Worm (Caenorhabditis elegans) whole organism, L4 larva: ENCODE results near the gene C34F11.5.

Experiments used
- D1046.2 ChIP-seq: fragments of 200-800 bp; sonication (Bioruptor generic); IDR thresholded peaks from 2 replicates; pipeline ENCODE4 v1.3.6; 2022; ENCODE audit warnings: missing genetic modification characterization, missing compliant biosample characterization
- F10B5.3 ChIP-seq: sonication (generic microtip); optimal IDR thresholded peaks from 2 replicates; lab custom pipeline; 2016; ENCODE audit warnings: mild to moderate bottlenecking, missing genetic modification characterization, missing compliant biosample characterization
- R02D3.7 ChIP-seq: fragments of 150-350 bp; sonication (generic microtip); optimal IDR thresholded peaks from 3 replicates; lab custom pipeline; 2014; ENCODE audit warnings: missing biosample characterization, missing genetic modification characterization
- Y75B8A.6 ChIP-seq: fragments of 200-800 bp; sonication (Bioruptor generic); IDR thresholded peaks from 2 replicates; pipeline ENCODE4 v1.3.6; 2022; ENCODE audit warnings: missing genetic modification reagents, missing genetic modification characterization, missing compliant biosample characterization
- ZK337.2 ChIP-seq: fragments of 200-800 bp; sonication (Bioruptor generic); IDR thresholded peaks from 2 replicates; pipeline ENCODE4 v1.3.6; 2022; ENCODE audit warnings: missing genetic modification reagents, missing genetic modification characterization, missing compliant biosample characterization
- ZK546.5 ChIP-seq, 2 experiments: sonication (generic microtip); optimal IDR thresholded peaks; 2 replicates each; lab custom pipeline; 2017; ENCODE audit warnings: missing biosample characterization in 2 of 2, missing genetic modification characterization in 2 of 2
- aha-1 ChIP-seq: fragments of 150-350 bp; peaks from one replicate; lab custom pipeline; 2014; ENCODE audit warnings: missing biosample characterization, missing genetic modification characterization
- ces-1 ChIP-seq: fragments of 150-350 bp; sonication (generic microtip); optimal IDR thresholded peaks from 4 replicates; lab custom pipeline; 2014; ENCODE audit warnings: missing biosample characterization, missing genetic modification reagents, missing genetic modification characterization
- daf-16 ChIP-seq, 3 experiments: sonication (generic microtip); optimal IDR thresholded peaks; 2 replicates each; lab custom pipeline; 2016 to 2017; ENCODE audit warnings: missing genetic modification characterization in 3 of 3, missing genetic modification reagents in 3 of 3, mild to moderate bottlenecking in 2 of 3, missing compliant biosample characterization in 2 of 3, missing biosample characterization in 1 of 3, moderate library complexity in 1 of 3
- daf-8 ChIP-seq: fragments of 200-800 bp; sonication (Bioruptor generic); IDR thresholded peaks from 2 replicates; pipeline ENCODE4 v1.3.6; 2022; ENCODE audit warnings: missing genetic modification characterization, missing compliant biosample characterization
- dmd-6 ChIP-seq: fragments of 200-800 bp; sonication (Bioruptor generic); IDR thresholded peaks from 2 replicates; pipeline ENCODE4 v1.3.6; 2022; ENCODE audit warnings: missing genetic modification reagents, missing genetic modification characterization, missing compliant biosample characterization
- dmd-9 ChIP-seq: fragments of 200-800 bp; sonication (Bioruptor generic); IDR thresholded peaks from 2 replicates; pipeline ENCODE4 v1.3.6; 2022; ENCODE audit warnings: missing genetic modification reagents, missing genetic modification characterization, missing compliant biosample characterization
- dve-1 ChIP-seq: sonication (generic microtip); optimal IDR thresholded peaks from 2 replicates; lab custom pipeline; 2017; ENCODE audit warnings: antibody characterized with exemption, mild to moderate bottlenecking, missing genetic modification characterization, missing compliant biosample characterization; ENCODE audit not compliant: insufficient read depth
- egl-27 ChIP-seq: sonication (generic microtip); optimal IDR thresholded peaks from 3 replicates; lab custom pipeline; 2017; ENCODE audit warnings: missing biosample characterization, missing genetic modification reagents, missing genetic modification characterization
- hif-1 ChIP-seq, 2 experiments: sonication (generic microtip); optimal IDR thresholded peaks; 2 replicates each; lab custom pipeline; 2016 to 2017; ENCODE audit warnings: missing compliant biosample characterization in 2 of 2, missing genetic modification characterization in 2 of 2, missing genetic modification reagents in 2 of 2, missing genotype in 2 of 2, mild to moderate bottlenecking in 1 of 2
- hlh-11 ChIP-seq: fragments of 200-800 bp; sonication (Bioruptor generic); optimal IDR thresholded peaks from 2 replicates; lab custom pipeline; 2018; ENCODE audit warnings: mild to moderate bottlenecking, missing genetic modification characterization, missing compliant biosample characterization
- hlh-30 ChIP-seq: sonication (generic microtip); optimal IDR thresholded peaks from 2 replicates; lab custom pipeline; 2017; ENCODE audit warnings: antibody characterized with exemption, mild to moderate bottlenecking, missing genetic modification characterization, missing compliant biosample characterization; ENCODE audit not compliant: insufficient read depth
- lsy-2 ChIP-seq, 2 experiments: fragments of 150-350 bp in 1 of 2; sonication (generic microtip) in 1 of 2; optimal IDR thresholded peaks; 2 replicates each; lab custom pipeline; 2014 to 2017; ENCODE audit warnings: missing biosample characterization in 2 of 2, missing genetic modification characterization in 2 of 2
- madf-5 ChIP-seq, 2 experiments: fragments of 200-800 bp; sonication (Bioruptor generic); IDR thresholded peaks; 2 replicates each; pipeline ENCODE4 v1.3.6; 2022; ENCODE audit warnings: missing compliant biosample characterization in 2 of 2, missing genetic modification characterization in 2 of 2
- mdl-1 ChIP-seq, 2 experiments: fragments of 150-350 bp in 1 of 2; sonication (generic microtip) in 1 of 2; optimal IDR thresholded peaks; 2 replicates each; lab custom pipeline; 2014 to 2017; ENCODE audit warnings: missing biosample characterization in 2 of 2, missing genetic modification characterization in 2 of 2
- nhr-102 ChIP-seq: sonication (generic microtip); optimal IDR thresholded peaks from 2 replicates; lab custom pipeline; 2016; ENCODE audit warnings: mild to moderate bottlenecking, missing genetic modification characterization, moderate library complexity, missing compliant biosample characterization
- nhr-237 ChIP-seq: sonication (generic microtip); optimal IDR thresholded peaks from 2 replicates; lab custom pipeline; 2017; ENCODE audit warnings: missing biosample characterization, missing genetic modification characterization
- nhr-28 ChIP-seq: fragments of 150-350 bp; optimal IDR thresholded peaks from 2 replicates; lab custom pipeline; 2014; ENCODE audit warnings: missing biosample characterization, missing genetic modification characterization
- nhr-41 ChIP-seq: fragments of 200-800 bp; sonication (Bioruptor generic); IDR thresholded peaks from 2 replicates; pipeline ENCODE4 v1.3.6; 2022; ENCODE audit warnings: missing genetic modification reagents, missing genetic modification characterization, missing compliant biosample characterization
- nhr-6 ChIP-seq: fragments of 150-350 bp; optimal IDR thresholded peaks from 2 replicates; lab custom pipeline; 2014; ENCODE audit warnings: missing biosample characterization, missing genetic modification characterization
- pha-4 ChIP-seq, 2 experiments: fragments of 150-350 bp in 1 of 2; fragments of 200-800 bp in 1 of 2; sonication (Bioruptor generic) in 1 of 2; IDR thresholded peaks in 1 of 2; optimal IDR thresholded peaks in 1 of 2; 2 replicates each; pipeline versions ENCODE4 v1.3.6 to Lab custom; 2014 to 2022; ENCODE audit warnings: missing genetic modification characterization in 2 of 2, missing genetic modification reagents in 2 of 2, missing biosample characterization in 1 of 2, missing compliant biosample characterization in 1 of 2
- php-3 ChIP-seq: fragments of 200-800 bp; sonication (Bioruptor generic); IDR thresholded peaks from 2 replicates; pipeline ENCODE4 v1.3.6; 2022; ENCODE audit warnings: missing genetic modification reagents, missing genetic modification characterization, missing compliant biosample characterization
- pqm-1 ChIP-seq: sonication (generic microtip); optimal IDR thresholded peaks from 2 replicates; lab custom pipeline; 2017; ENCODE audit warnings: missing biosample characterization, missing genetic modification characterization
- rbr-2 ChIP-seq: sonication (generic microtip); optimal IDR thresholded peaks from 2 replicates; lab custom pipeline; 2016; ENCODE audit warnings: missing genotype, missing genetic modification characterization, missing compliant biosample characterization
- saeg-2 ChIP-seq: fragments of 200-800 bp; sonication (Bioruptor generic); IDR thresholded peaks from 2 replicates; pipeline ENCODE4 v1.3.6; 2022; ENCODE audit warnings: missing genetic modification reagents, missing genetic modification characterization, missing compliant biosample characterization
- spr-1 ChIP-seq: sonication (generic microtip); optimal IDR thresholded peaks from 2 replicates; lab custom pipeline; 2016; ENCODE audit warnings: mild to moderate bottlenecking, missing genetic modification characterization, missing compliant biosample characterization
- unc-62 ChIP-seq, 3 experiments: fragments of 150-350 bp in 1 of 3; sonication (generic microtip); optimal IDR thresholded peaks in 2 of 3; peaks in 1 of 3; 1 replicate in 1 of 3; 2 replicates in 2 of 3; lab custom pipeline; 2014 to 2017; ENCODE audit warnings: missing biosample characterization in 3 of 3, missing genetic modification characterization in 3 of 3, missing genetic modification reagents in 3 of 3, missing genotype in 1 of 3
- zfp-2 ChIP-seq: sonication (generic microtip); optimal IDR thresholded peaks from 2 replicates; lab custom pipeline; 2016; ENCODE audit warnings: mild to moderate bottlenecking, missing genetic modification characterization, missing compliant biosample characterization

The C34F11.5 gene

ce11 chrII:5202930-5203329 is 7.3 kb downstream of the C34F11.5 start, which contains the start of gene ampd-1:
ampd-1 (plus strand) TSS chrII:5203322.
- TF ChIP-seq madf-5 (GFP tag; IDR thresholded peaks at IDR 0.05; lab: Robert Waterston, UW): no peak
- peak in 1 of 2 experiments; percentile 10 for TF ChIP-seq hif-1 (tag; optimal IDR thresholded peaks at IDR 0.05; lab: Kevin White, UChicago)
- TF ChIP-seq php-3 (GFP tag; lab: Robert Waterston, UW): peak; percentile 87
- peak in 1 of 2 experiments; percentile 60 for TF ChIP-seq daf-16 (GFP tag; optimal IDR thresholded peaks at IDR 0.05; lab: Kevin White, UChicago)
- TF ChIP-seq daf-16 (tag; optimal IDR thresholded peaks at IDR 0.05; lab: Kevin White, UChicago): peak; percentile 96
- TF ChIP-seq Y75B8A.6 (GFP tag; lab: Robert Waterston, UW): no peak
- peak; percentile 24 for TF ChIP-seq nhr-102 (tag; lab: Kevin White, UChicago)
- peak in 1 of 2 experiments; percentile 12 for TF ChIP-seq lsy-2 (tag; optimal IDR thresholded peaks at IDR 0.05; lab: Kevin White, UChicago)
- TF ChIP-seq ZK337.2 (GFP tag; lab: Robert Waterston, UW): no peak
- TF ChIP-seq nhr-28 (tag; lab: Kevin White, UChicago): peak; percentile 16
- TF ChIP-seq dmd-6: peak; percentile 44; the same call in 1 of the 2 replicates
- peak; percentile 66 for TF ChIP-seq pqm-1 (tag; lab: Kevin White, UChicago)
- peak; percentile 88 for TF ChIP-seq dve-1 (tag; lab: Kevin White, UChicago)
- TF ChIP-seq hlh-11 (tag; lab: Kevin White, UChicago): peak; percentile 67
- TF ChIP-seq hlh-30: peak; percentile 58
- no peak for TF ChIP-seq nhr-41 (GFP tag; lab: Robert Waterston, UW)
- no peak for TF ChIP-seq daf-8 (GFP tag; lab: Robert Waterston, UW)
- no peak for TF ChIP-seq R02D3.7 (tag; lab: Kevin White, UChicago)

ce11 chrII:5205286-5205685 is 9.7 kb downstream of the C34F11.5 start:
- TF ChIP-seq D1046.2: no peak
- TF ChIP-seq aha-1 (tag; lab: Kevin White, UChicago): peak; percentile 82
- TF ChIP-seq daf-16 (GFP tag; optimal IDR thresholded peaks at IDR 0.05; lab: Kevin White, UChicago): no peak
- peak; percentile 16 for TF ChIP-seq daf-16 (tag; optimal IDR thresholded peaks at IDR 0.05; lab: Kevin White, UChicago)
- no peak for TF ChIP-seq rbr-2 (tag; lab: Kevin White, UChicago)
- peak; percentile 7 for TF ChIP-seq nhr-28 (tag; lab: Kevin White, UChicago)

ce11 chrII:5209122-5209521 is 13.5 kb downstream of the C34F11.5 start:
- TF ChIP-seq unc-62 (GFP tag; optimal IDR thresholded peaks at IDR 0.05 in 1 of 2; lab: Kevin White, UChicago) (peak in 1 of 2 experiments; percentile 86), unc-62 (tag; optimal IDR thresholded peaks at IDR 0.05; lab: Kevin White, UChicago) (no peak), zfp-2 (tag; lab: Kevin White, UChicago) (no peak), ces-1 (no peak)
- TF ChIP-seq, all 104 proteins: peak for 1

ce11 chrII:5210830-5211229 is 15.2 kb downstream of the C34F11.5 start, which contains the start of gene C34F11.8:
C34F11.8 (minus strand) TSS chrII:5210964.
- TF ChIP-seq unc-62 (GFP tag; optimal IDR thresholded peaks at IDR 0.05 in 1 of 2; lab: Kevin White, UChicago): peak in 1 of 2 experiments; percentile 95
- no peak for TF ChIP-seq unc-62 (tag; optimal IDR thresholded peaks at IDR 0.05; lab: Kevin White, UChicago)
- no peak for TF ChIP-seq mdl-1 (tag; optimal IDR thresholded peaks at IDR 0.05; lab: Kevin White, UChicago)
- peak; percentile 64 for TF ChIP-seq nhr-28 (tag; lab: Kevin White, UChicago)
- peak; percentile 27 for TF ChIP-seq aha-1 (tag; lab: Kevin White, UChicago)

ce11 chrII:5211970-5212369 is 16.4 kb downstream of the C34F11.5 start, which contains the start of gene C34F11.2:
C34F11.2 (plus strand) TSS chrII:5212270.
- TF ChIP-seq nhr-6 (tag; lab: Kevin White, UChicago) (no peak), aha-1 (tag; lab: Kevin White, UChicago) (peak; percentile 90)
- TF ChIP-seq, all 104 proteins: peak for 1

- TF ChIP-seq spr-1 (no peak), nhr-237 (tag; lab: Kevin White, UChicago) (no peak), daf-8 (GFP tag; lab: Robert Waterston, UW) (no peak), pha-4 (GFP tag; IDR thresholded peaks at IDR 0.05; lab: Robert Waterston, UW) (no peak), pha-4 (tag; optimal IDR thresholded peaks at IDR 0.05; lab: Kevin White, UChicago) (no peak), nhr-41 (GFP tag; lab: Robert Waterston, UW) (no peak), dmd-9 (GFP tag; lab: Robert Waterston, UW) (no peak), saeg-2 (no peak), madf-5 (GFP tag; IDR thresholded peaks at IDR 0.05; lab: Robert Waterston, UW) (no peak), daf-16 (GFP tag; optimal IDR thresholded peaks at IDR 0.05; lab: Kevin White, UChicago) (no peak), daf-16 (tag; optimal IDR thresholded peaks at IDR 0.05; lab: Kevin White, UChicago) (no peak), egl-27 (tag; lab: Kevin White, UChicago) (no peak), F10B5.3 (tag; lab: Kevin White, UChicago) (no peak), ZK546.5 (tag; optimal IDR thresholded peaks at IDR 0.05; lab: Kevin White, UChicago) (no peak), php-3 (GFP tag; lab: Robert Waterston, UW) (no peak)
Measured at ce11 chrII:5212675-5213074, 17.1 kb downstream of the C34F11.5 start, which contains the start of gene C34F11.1. C34F11.1 (plus strand) TSS chrII:5212975.
